Fruit fly (Drosophila melanogaster): ENCODE data around the gene CG34426.

Gene CG34426

DNA sequence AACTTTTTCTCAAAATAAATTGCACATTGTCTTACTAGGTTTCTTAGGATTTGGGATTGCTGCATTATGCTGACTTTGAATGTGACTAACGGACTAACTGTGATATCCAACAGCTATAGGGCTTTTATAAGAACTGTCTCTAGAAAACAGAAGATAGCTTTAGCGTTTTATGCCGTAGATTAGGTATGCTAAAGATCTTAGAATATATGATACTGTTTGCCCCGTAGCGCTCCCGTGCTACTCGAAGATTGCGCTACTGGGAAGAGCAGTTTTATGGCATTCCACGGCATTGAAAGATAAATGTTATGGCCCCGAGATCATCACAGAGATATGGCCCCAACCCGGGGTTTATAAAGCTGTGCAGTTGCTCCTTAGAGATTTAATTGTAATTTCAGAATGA is at the start of gene CG34426, which contains the start of gene CG13311:
Gene CG34426 (plus strand): TSS at position 400 of the 400 bp plus-strand sequence.
Gene CG13311 (minus strand): TSS at position 101 of the 400 bp plus-strand sequence.
- TF ChIP-seq CG8478 (optimal IDR thresholded peaks at IDR 0.05) (no peak), CTCF (optimal IDR thresholded peaks at IDR 0.05) (no peak)

DNA sequence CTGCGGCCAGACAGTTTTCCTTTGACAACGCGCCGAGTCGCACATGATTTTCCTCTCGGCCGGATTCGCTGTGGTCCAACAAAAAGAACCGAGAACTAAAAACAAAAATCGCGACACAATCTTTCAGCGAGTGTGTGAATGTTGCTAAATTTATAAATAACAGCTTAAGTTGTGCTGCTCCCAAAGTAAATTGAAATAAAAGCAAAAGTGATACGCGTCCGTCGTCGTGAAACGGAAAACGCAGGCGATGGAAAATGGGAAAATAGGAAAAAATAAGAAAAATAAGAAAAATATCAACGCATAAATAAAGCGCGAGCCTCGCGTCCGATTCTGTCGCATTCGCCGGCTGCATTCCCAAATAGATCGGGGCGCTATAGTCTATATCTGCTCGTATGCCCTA is 48.7 kb upstream of the CG34426 start, which contains the start of gene Fhos:
Gene Fhos (plus strand): TSS at position 28 of the 400 bp plus-strand sequence.
- TF ChIP-seq CG8478 (optimal IDR thresholded peaks at IDR 0.05): no peak
- no peak for TF ChIP-seq CTCF (optimal IDR thresholded peaks at IDR 0.05)

DNA sequence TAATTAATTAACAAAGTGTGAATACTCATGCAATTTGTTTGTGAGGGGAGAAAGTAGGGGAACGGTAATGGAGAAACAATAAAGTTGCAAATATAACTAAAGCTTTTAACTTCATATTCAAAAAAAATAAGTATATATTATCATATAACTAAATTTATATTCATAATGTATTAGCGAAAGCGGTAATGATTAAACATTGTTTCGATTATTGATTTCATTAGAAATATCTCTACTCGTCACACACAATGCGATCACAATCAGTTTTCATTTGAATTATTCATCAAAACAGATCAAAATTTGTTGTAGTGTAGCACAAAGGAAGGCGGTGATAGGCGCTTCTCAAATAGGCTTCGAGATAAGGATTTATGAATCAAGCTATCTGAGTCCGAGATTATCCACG is 46.6 kb upstream of the CG34426 start, which contains the start of gene CG6576:
Gene CG6576 (plus strand): TSS at position 301 of the 400 bp plus-strand sequence.
- no peak for TF ChIP-seq CG8478 (optimal IDR thresholded peaks at IDR 0.05)
- TF ChIP-seq CTCF (optimal IDR thresholded peaks at IDR 0.05): no peak

DNA sequence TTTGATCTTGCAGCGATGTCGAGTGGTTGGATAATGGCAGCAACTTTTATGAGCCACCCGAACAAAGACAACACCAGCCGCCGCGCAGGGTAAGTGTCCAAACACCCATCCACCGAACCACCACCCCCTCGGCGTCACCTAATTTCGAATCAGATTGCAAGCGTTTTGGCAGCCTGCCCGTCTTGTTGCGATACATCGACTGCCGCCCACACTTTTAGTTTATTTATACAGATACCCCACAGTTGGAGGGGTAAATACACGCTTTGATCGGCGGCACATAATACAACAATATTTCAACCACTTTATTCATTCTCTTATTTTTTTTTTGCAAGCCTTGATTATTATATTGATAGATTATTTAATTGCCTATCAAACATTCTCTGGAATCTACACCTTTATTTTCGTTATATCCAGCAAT is 39.2 kb upstream of the CG34426 start:
- TF ChIP-seq CTCF (optimal IDR thresholded peaks at IDR 0.05) (no peak), CG8478 (optimal IDR thresholded peaks at IDR 0.05) (no peak)

DNA sequence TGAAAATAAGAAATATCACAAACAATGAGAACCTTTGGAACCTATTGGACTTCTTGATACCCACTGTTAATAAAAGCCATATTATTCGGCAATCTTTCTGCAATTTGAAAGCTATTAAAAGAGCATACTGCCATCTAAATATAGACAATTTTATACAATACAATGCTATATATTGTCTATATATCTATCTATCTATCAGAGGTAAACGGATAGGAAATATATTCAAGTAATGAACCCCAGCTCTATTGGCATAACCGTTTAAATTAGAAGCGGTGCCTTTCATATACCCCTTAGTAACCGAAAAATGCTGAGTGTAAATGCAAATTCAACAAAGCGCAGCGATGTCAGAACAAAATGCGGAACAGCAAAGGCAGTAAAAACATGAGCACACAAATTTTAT is 38.5 kb upstream of the CG34426 start:
- TF ChIP-seq CG8478 (optimal IDR thresholded peaks at IDR 0.05): no peak
- no peak for TF ChIP-seq CTCF (optimal IDR thresholded peaks at IDR 0.05)

DNA sequence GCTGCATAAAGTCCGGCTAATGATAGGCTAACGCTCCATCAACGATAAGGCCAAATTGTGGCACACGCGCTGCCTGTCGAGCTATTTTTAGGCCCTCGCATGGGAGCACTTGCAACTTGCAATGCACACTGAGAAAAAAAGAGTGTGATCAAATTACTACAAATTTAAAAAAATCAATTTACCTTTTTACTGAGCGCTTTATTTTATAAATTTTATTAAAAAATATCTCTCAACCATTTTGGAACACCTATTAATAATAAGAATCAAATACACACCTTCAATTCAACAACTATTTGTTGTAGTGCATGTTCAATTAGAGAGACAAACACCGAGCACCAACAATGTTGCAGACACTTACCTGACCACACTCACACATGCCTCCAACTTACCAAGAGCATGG is 36.8 kb upstream of the CG34426 start:
- TF ChIP-seq CTCF (optimal IDR thresholded peaks at IDR 0.05): no peak
- no peak for TF ChIP-seq CG8478 (optimal IDR thresholded peaks at IDR 0.05)

DNA sequence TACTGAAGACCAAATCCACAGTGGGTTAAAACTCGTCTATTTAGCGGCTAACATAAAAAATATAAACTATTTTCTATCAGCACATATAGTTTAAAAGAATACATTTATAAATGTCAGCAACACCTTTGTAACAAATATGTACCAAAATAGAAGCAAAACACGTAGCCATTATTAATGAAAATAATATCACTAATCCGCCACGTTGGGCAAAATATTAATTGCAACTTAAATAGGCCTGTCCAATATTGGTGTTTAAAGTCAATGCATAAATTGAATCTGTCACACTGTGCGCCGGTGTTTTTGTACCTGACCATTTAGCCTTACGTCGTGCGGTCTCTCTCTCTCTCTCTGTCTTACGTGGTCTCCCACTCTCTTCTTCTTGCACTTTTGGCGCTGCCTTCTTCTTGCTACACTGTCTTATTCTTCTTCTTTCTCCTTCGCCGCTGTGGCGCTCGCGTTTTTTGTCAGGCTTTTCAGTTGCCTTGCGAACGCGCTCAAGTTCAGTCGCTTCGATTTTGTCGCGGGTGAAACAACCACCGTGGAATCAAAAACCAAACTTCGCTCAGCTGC is 36.2 kb upstream of the CG34426 start:
- TF ChIP-seq CTCF (optimal IDR thresholded peaks at IDR 0.05) (no peak), CG8478 (optimal IDR thresholded peaks at IDR 0.05) (no peak)

DNA sequence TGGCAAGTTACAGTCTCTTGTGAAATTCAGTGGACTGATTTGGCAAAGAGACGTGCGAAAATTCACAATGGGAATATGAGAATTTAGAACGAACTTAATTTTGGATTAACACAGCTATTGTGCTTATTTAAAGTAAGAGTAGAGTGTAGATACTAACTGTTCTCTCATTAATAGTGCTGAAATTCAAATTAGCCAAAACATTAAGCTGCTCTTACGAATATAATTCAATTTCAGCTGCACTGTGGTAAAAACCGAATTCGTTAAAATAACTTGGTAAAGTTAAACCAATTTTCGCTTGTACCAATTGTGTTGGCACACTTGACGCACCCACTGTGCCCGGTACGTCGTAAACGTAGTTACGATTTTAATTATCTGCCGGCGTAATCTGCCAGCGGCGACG is 34.4 kb upstream of the CG34426 start:
- TF ChIP-seq CG8478 (optimal IDR thresholded peaks at IDR 0.05): no peak
- no peak for TF ChIP-seq CTCF (optimal IDR thresholded peaks at IDR 0.05)

DNA sequence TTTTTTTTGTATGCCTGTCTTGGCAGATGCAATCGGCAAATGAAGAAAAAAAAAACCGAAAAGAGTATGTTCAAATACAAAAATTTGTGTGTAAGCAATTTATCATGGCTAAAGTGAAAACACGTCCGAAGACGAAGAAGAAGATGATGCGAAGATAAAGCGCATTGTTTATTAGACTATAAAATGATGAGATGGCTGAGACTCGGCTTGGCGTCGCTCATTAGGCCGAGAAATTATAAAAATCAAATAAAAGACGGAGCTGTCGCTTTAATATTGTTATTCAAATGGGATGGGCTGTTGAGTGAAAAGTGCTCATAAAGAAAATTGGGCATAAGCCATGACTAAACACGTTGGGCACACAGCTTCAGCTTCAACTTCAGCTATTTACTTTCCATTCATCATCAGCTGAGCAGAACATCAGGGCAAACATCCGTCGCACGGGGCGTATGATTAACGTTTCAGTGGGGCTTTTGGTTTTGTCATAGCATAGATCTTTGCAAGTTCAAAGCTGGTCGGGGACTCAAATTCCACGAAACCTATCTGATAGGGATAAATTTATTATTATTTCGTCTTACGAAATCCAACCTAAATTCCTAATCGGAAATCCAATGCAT is 31.5 kb upstream of the CG34426 start:
- no peak for TF ChIP-seq CTCF (optimal IDR thresholded peaks at IDR 0.05)
- TF ChIP-seq CG8478 (optimal IDR thresholded peaks at IDR 0.05): no peak

DNA sequence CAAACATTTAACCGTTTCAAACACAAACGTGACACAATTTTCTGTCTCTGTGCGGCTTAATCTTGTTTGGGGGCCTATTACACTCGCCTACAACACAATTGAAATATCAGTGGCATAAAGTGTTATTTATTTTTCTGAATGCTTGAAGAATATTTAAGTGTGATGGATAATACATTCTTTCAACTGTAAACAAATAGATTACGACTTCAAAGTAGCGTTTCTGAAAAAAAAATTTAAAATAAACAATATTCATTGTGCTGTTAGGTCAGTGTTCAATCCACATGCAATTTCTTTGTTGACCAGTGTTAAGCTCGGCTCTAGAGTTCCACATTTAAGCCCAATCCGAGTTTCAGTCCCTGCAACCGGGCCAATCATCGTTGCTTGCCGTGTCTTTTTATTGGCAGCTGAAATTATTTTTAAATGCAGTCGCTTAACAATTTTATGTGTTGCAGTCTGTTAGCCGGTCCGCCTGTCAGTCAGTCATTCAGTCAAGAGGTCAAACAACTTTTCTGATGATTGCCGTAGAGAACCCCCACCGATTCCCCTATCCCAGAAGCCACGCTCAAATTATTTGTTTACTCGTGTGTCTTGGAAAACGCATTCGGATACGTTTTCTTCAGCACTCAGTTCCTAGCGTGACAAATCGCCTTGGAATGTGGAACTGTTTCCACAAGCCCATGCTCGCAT is 29.1 kb upstream of the CG34426 start:
- TF ChIP-seq CTCF (optimal IDR thresholded peaks at IDR 0.05) (no peak), CG8478 (optimal IDR thresholded peaks at IDR 0.05) (no peak)

DNA sequence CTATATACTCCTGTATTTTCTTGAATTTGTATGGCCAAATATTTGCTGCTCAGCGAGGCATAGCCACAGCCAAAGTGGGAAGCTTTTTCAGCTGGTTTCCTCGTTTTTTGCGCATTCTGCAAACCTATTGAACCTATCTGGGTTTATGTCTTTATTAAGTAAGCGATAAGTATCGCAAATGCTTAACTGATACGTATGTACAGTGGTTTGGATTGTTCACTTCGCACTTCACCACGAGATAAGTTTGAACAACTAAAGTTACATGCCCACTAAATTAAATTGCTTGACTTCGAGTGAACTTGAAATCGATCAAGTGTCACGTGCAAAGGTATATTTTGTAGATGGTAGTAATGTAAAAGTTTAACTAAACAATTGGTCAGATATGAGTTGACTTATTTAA is 28.6 kb upstream of the CG34426 start:
- no peak for TF ChIP-seq CTCF (optimal IDR thresholded peaks at IDR 0.05)
- TF ChIP-seq CG8478 (optimal IDR thresholded peaks at IDR 0.05): no peak

DNA sequence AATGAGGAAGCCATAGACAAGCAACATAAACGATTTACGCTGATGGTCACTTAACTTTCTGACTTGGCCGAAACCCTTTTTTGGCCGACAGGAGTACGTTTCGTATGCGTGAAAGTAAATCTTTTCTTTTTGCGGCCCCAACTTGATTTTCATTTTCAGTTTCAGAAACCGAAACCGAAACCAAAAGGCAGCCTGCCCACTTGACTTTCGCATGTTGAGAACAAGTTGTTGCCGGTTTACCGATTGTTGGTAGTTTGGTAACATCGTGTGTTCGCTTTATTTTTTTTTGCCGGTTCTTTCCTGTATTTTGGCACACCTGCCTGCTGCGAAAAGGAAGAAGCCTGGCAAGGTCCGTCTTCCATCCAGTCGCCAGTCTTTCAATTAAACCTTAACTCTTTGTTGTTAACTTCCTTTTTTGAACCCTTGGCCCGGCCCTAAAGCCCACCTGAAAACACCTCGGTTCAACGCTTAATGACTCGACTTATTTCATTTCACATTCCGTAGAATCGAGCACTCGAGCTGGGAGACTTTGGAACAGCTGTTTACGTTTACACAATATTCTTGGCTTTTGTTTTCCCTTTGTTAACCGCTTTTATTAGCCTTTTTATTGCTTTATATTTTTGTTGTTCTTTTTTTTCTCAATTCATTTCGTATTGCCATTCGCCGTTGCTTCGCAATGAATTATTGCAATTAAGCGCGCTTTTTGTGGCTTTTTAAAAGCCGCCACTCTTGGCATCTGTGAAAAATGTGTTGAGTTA is 27.1 kb upstream of the CG34426 start:
- TF ChIP-seq CTCF (optimal IDR thresholded peaks at IDR 0.05) (no peak), CG8478 (optimal IDR thresholded peaks at IDR 0.05) (no peak)

DNA sequence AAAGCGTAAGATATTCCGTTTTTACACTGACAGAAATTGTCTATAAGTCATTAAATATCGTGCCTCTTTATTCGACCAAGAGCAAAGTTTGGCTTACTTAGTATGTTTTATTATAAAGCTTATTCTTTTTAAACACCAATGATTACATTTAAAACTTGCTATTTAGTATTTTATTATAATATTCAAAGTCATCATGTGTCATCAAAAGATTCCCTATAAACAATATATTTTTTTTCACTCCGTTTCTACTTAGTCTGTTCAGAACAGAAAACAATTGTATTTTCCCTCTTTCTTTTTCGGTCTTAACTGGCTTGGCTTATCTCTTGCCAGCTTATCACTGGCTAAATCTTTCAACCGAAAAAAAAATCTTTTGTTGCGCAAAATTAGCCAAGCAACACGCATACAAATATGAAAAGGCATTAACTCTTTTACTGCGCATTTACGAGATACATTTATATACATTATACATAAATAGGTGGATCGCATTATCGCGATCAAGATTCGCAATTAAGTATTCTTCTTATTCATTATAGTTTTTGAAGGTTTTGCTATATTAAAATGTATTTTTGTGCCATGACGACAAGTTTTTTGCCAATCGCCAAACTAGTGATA is 24.8 kb upstream of the CG34426 start:
- no peak for TF ChIP-seq CG8478 (optimal IDR thresholded peaks at IDR 0.05)
- no peak for TF ChIP-seq CTCF (optimal IDR thresholded peaks at IDR 0.05)

DNA sequence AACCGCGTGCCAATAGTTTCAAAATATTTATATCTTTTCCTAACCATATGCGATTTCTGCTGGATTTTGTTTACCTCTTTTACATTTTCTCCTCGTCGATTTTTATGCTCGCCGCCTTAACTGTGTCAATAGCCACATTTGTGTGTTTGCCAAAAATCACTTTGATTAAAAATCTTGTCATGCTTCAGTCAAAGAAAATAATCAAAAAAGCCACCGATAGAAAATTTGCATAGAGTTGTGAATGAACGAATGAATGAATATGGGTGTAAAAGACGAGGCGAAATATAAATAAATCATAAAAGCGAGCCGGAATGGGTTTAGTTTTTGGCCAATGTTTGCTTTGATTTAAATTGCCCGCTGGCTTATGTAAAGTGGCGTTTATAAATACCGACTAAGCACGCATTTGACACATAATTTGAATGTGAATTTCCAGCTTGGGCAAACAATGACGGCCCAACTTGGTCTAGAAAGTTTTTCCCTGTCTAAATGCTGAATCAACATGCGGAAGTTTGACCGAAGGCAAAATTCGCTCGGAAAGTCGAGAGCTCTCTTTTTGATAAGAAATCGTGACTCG is 21.5 kb upstream of the CG34426 start:
- TF ChIP-seq CTCF (optimal IDR thresholded peaks at IDR 0.05): no peak
- TF ChIP-seq CG8478 (optimal IDR thresholded peaks at IDR 0.05): no peak

DNA sequence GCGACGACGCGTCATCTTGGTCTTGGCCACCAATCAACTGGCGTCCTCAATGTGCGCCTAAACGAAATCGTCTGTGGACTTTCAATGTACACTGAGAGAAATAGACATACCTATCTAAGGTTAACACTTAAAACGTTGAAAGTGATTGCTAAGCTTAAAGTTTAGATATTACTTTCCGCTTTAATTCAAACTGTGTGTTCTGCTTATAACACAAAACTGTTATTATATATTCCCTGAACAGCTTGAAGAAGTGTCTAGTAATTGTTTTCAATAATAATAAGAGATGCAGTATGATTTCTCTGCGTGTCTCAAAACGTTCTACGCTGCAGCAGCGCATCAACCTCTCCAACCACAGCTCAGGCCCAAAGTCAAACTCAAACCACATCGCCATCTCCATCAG is 20.3 kb upstream of the CG34426 start:
- TF ChIP-seq CG8478 (optimal IDR thresholded peaks at IDR 0.05) (no peak), CTCF (optimal IDR thresholded peaks at IDR 0.05) (no peak)

All from S2 (cell line).